Fruit fly (Drosophila melanogaster): Measurements from ENCODE around the gene CG2931.

- TF ChIP-seq cnc (optimal IDR thresholded peaks at IDR 0.05) (no peak), bab1 (GFP tag; optimal IDR thresholded peaks at IDR 0.05) (no peak), kay (GFP tag; ENCODE audit: borderline replicate concordance) (no peak), CG14711 (tag; optimal IDR thresholded peaks at IDR 0.05) (no peak), CG11617 (GFP tag; optimal IDR thresholded peaks at IDR 0.05) (no peak), ovo (GFP tag; optimal IDR thresholded peaks at IDR 0.05) (no peak), CG33017 (tag; optimal IDR thresholded peaks at IDR 0.05) (no peak), CG12768 (GFP tag; optimal IDR thresholded peaks at IDR 0.05) (no peak), CG1620 (GFP tag; optimal IDR thresholded peaks at IDR 0.05) (no peak), Clk (GFP tag; optimal IDR thresholded peaks at IDR 0.05) (no peak), cic (GFP tag; optimal IDR thresholded peaks at IDR 0.05) (no peak), CG7045 (GFP tag; optimal IDR thresholded peaks at IDR 0.05) (no peak)
Measured at dm6 chr3R:5610656-5611055, 42.2 kb upstream of the CG2931 start.

Data from whole organism, adult.